Fruit fly (Drosophila melanogaster) whole organism, prepupa: ENCODE data around the gene CG7912.

ENCODE experiments used
- Blimp-1 ChIP-seq: fragments of 200-800 bp; sonication (Bioruptor generic); optimal IDR thresholded peaks from 3 replicates; lab custom pipeline; 2017; ENCODE audit warnings: missing biosample characterization, missing genetic modification characterization, mild to moderate bottlenecking, moderate library complexity, missing genetic modification reagents
- CG10631 ChIP-seq: fragments of 200-800 bp; sonication (Bioruptor generic); optimal IDR thresholded peaks from 2 replicates; lab custom pipeline; 2016; ENCODE audit warnings: missing biosample characterization, missing genetic modification characterization
- CG10669 ChIP-seq: fragments of 200-800 bp; sonication (Bioruptor generic); optimal IDR thresholded peaks from 3 replicates; lab custom pipeline; 2018; ENCODE audit warnings: missing biosample characterization, mild to moderate bottlenecking, missing genetic modification characterization, moderate library complexity
- CG11294 ChIP-seq: fragments of 200-800 bp; sonication (Bioruptor generic); IDR thresholded peaks from 2 replicates; pipeline ENCODE4 v1.3.6; 2022; ENCODE audit warnings: missing biosample characterization, missing genetic modification characterization
- CG11762 ChIP-seq: fragments of 200-800 bp; sonication (Bioruptor generic); optimal IDR thresholded peaks from 3 replicates; lab custom pipeline; 2016; ENCODE audit warnings: missing biosample characterization, missing genetic modification characterization; ENCODE audit not compliant: insufficient read depth
- CG11902 ChIP-seq: fragments of 200-800 bp; sonication (Bioruptor generic); optimal IDR thresholded peaks from 3 replicates; lab custom pipeline; 2016; ENCODE audit warnings: missing biosample characterization, missing genetic modification characterization
- CG15336 ChIP-seq: fragments of 200-800 bp; sonication (Bioruptor generic); IDR thresholded peaks from 2 replicates; pipeline ENCODE4 v1.3.6; 2022; ENCODE audit warnings: missing biosample characterization, missing genetic modification characterization
- CG1621 ChIP-seq: fragments of 200-800 bp; sonication (Bioruptor generic); optimal IDR thresholded peaks from 3 replicates; lab custom pipeline; 2018; ENCODE audit warnings: missing biosample characterization, mild to moderate bottlenecking, missing genetic modification characterization
- CG16779 ChIP-seq: fragments of 200-800 bp; sonication (Bioruptor generic); optimal IDR thresholded peaks from 3 replicates; lab custom pipeline; 2017; ENCODE audit warnings: missing biosample characterization, mild to moderate bottlenecking, missing genetic modification characterization
- CG3032 ChIP-seq: fragments of 200-800 bp; optimal IDR thresholded peaks from 2 replicates; lab custom pipeline; 2019; ENCODE audit warnings: missing biosample characterization, mild to moderate bottlenecking, missing genetic modification characterization, moderate library complexity
- CG31627 ChIP-seq: fragments of 200-800 bp; sonication (Bioruptor generic); optimal IDR thresholded peaks from 3 replicates; lab custom pipeline; 2016; ENCODE audit warnings: missing biosample characterization, missing genetic modification characterization
- CG4318 ChIP-seq: fragments of 200-800 bp; sonication (Bioruptor generic); optimal IDR thresholded peaks from 3 replicates; lab custom pipeline; 2017; ENCODE audit warnings: missing biosample characterization, mild to moderate bottlenecking, missing genetic modification characterization
- CG6163 ChIP-seq: fragments of 200-800 bp; sonication (Bioruptor generic); IDR thresholded peaks from 3 replicates; pipeline ENCODE4 v1.3.6; 2022; ENCODE audit warnings: missing biosample characterization, missing genetic modification characterization
- CG6792 ChIP-seq: fragments of 200-800 bp; sonication (Bioruptor generic); optimal IDR thresholded peaks from 3 replicates; lab custom pipeline; 2016; ENCODE audit warnings: missing biosample characterization, missing genetic modification characterization
- CG6854 ChIP-seq: fragments of 200-800 bp; sonication (Bioruptor generic); optimal IDR thresholded peaks from 2 replicates; lab custom pipeline; 2017; ENCODE audit warnings: missing biosample characterization, mild to moderate bottlenecking, missing genetic modification characterization
- CG7368 ChIP-seq: fragments of 200-800 bp; sonication (Bioruptor generic); optimal IDR thresholded peaks from 3 replicates; lab custom pipeline; 2016; ENCODE audit warnings: missing biosample characterization, missing genetic modification characterization
- CG8119 ChIP-seq: fragments of 200-800 bp; sonication (Bioruptor generic); IDR thresholded peaks from 3 replicates; pipeline ENCODE4 v1.3.6; 2022; ENCODE audit warnings: missing biosample characterization, missing genetic modification characterization
- CG8319 ChIP-seq: fragments of 200-800 bp; sonication (Bioruptor generic); optimal IDR thresholded peaks from 3 replicates; lab custom pipeline; 2016; ENCODE audit warnings: missing biosample characterization, missing genetic modification characterization
- CG8632 ChIP-seq: fragments of 200-800 bp; sonication (Bioruptor generic); optimal IDR thresholded peaks from 3 replicates; lab custom pipeline; 2016; ENCODE audit warnings: missing biosample characterization, missing genetic modification characterization
- CG9139 ChIP-seq: fragments of 200-800 bp; sonication (Bioruptor generic); optimal IDR thresholded peaks from 3 replicates; lab custom pipeline; 2017; ENCODE audit warnings: missing biosample characterization, mild to moderate bottlenecking, missing genetic modification characterization
- Eip75B ChIP-seq: fragments of 200-800 bp; sonication (Bioruptor generic); optimal IDR thresholded peaks from 3 replicates; lab custom pipeline; 2016; ENCODE audit warnings: missing biosample characterization, missing genetic modification characterization
- Eip78C ChIP-seq: fragments of 200-800 bp; sonication (Bioruptor generic); peaks from one replicate; lab custom pipeline; 2016; ENCODE audit warnings: missing biosample characterization, missing genetic modification characterization
- Eip93F ChIP-seq: fragments of 200-800 bp; sonication (Bioruptor generic); optimal IDR thresholded peaks from 2 replicates; lab custom pipeline; 2016; ENCODE audit warnings: missing biosample characterization, mild to moderate bottlenecking, missing genetic modification characterization
- Ets21C ChIP-seq: fragments of 200-800 bp; sonication (Bioruptor generic); optimal IDR thresholded peaks from 3 replicates; lab custom pipeline; 2016; ENCODE audit warnings: missing biosample characterization, missing genetic modification characterization
- Ets96B ChIP-seq: fragments of 200-800 bp; optimal IDR thresholded peaks from 2 replicates; lab custom pipeline; 2019; ENCODE audit warnings: missing biosample characterization, mild to moderate bottlenecking, missing genetic modification characterization, moderate library complexity
- Gug ChIP-seq: fragments of 200-800 bp; sonication (Bioruptor generic); IDR thresholded peaks from 2 replicates; pipeline ENCODE4 v1.3.6; 2022; ENCODE audit warnings: missing biosample characterization, missing genetic modification characterization
- Hr4 ChIP-seq: fragments of 200-800 bp; sonication (Bioruptor generic); optimal IDR thresholded peaks from 3 replicates; lab custom pipeline; 2016; ENCODE audit warnings: missing biosample characterization, missing genetic modification characterization
- Lpt ChIP-seq: fragments of 200-800 bp; sonication (Bioruptor generic); optimal IDR thresholded peaks from 3 replicates; lab custom pipeline; 2016; ENCODE audit warnings: missing biosample characterization, missing genetic modification characterization
- Met ChIP-seq: fragments of 200-800 bp; sonication (Bioruptor generic); optimal IDR thresholded peaks from 3 replicates; lab custom pipeline; 2016; ENCODE audit warnings: missing biosample characterization, missing genetic modification characterization
- OdsH ChIP-seq: fragments of 200-800 bp; sonication (Bioruptor generic); optimal IDR thresholded peaks from 3 replicates; lab custom pipeline; 2016; ENCODE audit warnings: missing biosample characterization, missing genetic modification characterization
- Smox ChIP-seq: fragments of 200-800 bp; sonication (Bioruptor generic); optimal IDR thresholded peaks from 3 replicates; lab custom pipeline; 2016; ENCODE audit warnings: missing biosample characterization, missing genetic modification characterization
- Sox102F ChIP-seq: fragments of 200-800 bp; sonication (Bioruptor generic); optimal IDR thresholded peaks from 2 replicates; lab custom pipeline; 2016; ENCODE audit warnings: missing biosample characterization, mild to moderate bottlenecking, missing genetic modification characterization
- Sox14 ChIP-seq: fragments of 200-800 bp; sonication (Bioruptor generic); optimal IDR thresholded peaks from 3 replicates; lab custom pipeline; 2016; ENCODE audit warnings: missing biosample characterization, missing genetic modification characterization
- Sox15 ChIP-seq: fragments of 200-800 bp; sonication (Bioruptor generic); optimal IDR thresholded peaks from 3 replicates; lab custom pipeline; 2016; ENCODE audit warnings: missing biosample characterization, missing genetic modification characterization
- achi ChIP-seq: fragments of 200-800 bp; sonication (Bioruptor generic); optimal IDR thresholded peaks from 3 replicates; lab custom pipeline; 2016; ENCODE audit warnings: missing biosample characterization, missing genetic modification characterization
- acj6 ChIP-seq: fragments of 200-800 bp; sonication (Bioruptor generic); optimal IDR thresholded peaks from 3 replicates; lab custom pipeline; 2016; ENCODE audit warnings: missing biosample characterization, missing genetic modification characterization
- cyc ChIP-seq: fragments of 200-800 bp; sonication (Bioruptor generic); optimal IDR thresholded peaks from 3 replicates; lab custom pipeline; 2016; ENCODE audit warnings: missing biosample characterization, missing genetic modification characterization
- dac ChIP-seq: fragments of 200-800 bp; sonication (Bioruptor generic); optimal IDR thresholded peaks from 2 replicates; lab custom pipeline; 2017; ENCODE audit warnings: missing biosample characterization, mild to moderate bottlenecking, missing genetic modification characterization
- eg ChIP-seq: fragments of 200-800 bp; sonication (Bioruptor generic); IDR thresholded peaks from 3 replicates; pipeline ENCODE4 v1.3.6; 2022; ENCODE audit warnings: missing biosample characterization, missing genetic modification characterization
- fd59A ChIP-seq: fragments of 200-800 bp; sonication (Bioruptor generic); optimal IDR thresholded peaks from 2 replicates; lab custom pipeline; 2017; ENCODE audit warnings: missing biosample characterization, mild to moderate bottlenecking, missing genetic modification characterization, missing genetic modification reagents
- fkh ChIP-seq: fragments of 200-800 bp; sonication (Bioruptor generic); optimal IDR thresholded peaks from 3 replicates; lab custom pipeline; 2017; ENCODE audit warnings: missing biosample characterization, mild to moderate bottlenecking, missing genetic modification characterization, moderate library complexity
- lz ChIP-seq: fragments of 200-800 bp; sonication (Bioruptor generic); optimal IDR thresholded peaks from 3 replicates; lab custom pipeline; 2016; ENCODE audit warnings: missing biosample characterization, missing genetic modification characterization
- net ChIP-seq: fragments of 200-800 bp; sonication (Bioruptor generic); optimal IDR thresholded peaks from 3 replicates; lab custom pipeline; 2016; ENCODE audit warnings: missing biosample characterization, missing genetic modification characterization
- salr ChIP-seq, 2 experiments: fragments of 200-800 bp; sonication (Bioruptor generic); optimal IDR thresholded peaks; 3 replicates each; lab custom pipeline; 2016 to 2018; ENCODE audit warnings: missing biosample characterization in 2 of 2, missing genetic modification characterization in 2 of 2, mild to moderate bottlenecking in 1 of 2
- spab ChIP-seq: fragments of 200-800 bp; sonication (Bioruptor generic); optimal IDR thresholded peaks from 2 replicates; lab custom pipeline; 2017; ENCODE audit warnings: missing biosample characterization, mild to moderate bottlenecking, missing genetic modification characterization, missing genetic modification reagents
- ss ChIP-seq, 2 experiments: fragments of 200-800 bp; sonication (Bioruptor generic); optimal IDR thresholded peaks; 2 replicates in 1 of 2; 3 replicates in 1 of 2; lab custom pipeline; 2017 to 2018; ENCODE audit warnings: mild to moderate bottlenecking in 2 of 2, missing biosample characterization in 2 of 2, missing genetic modification characterization in 2 of 2, moderate library complexity in 1 of 2
- svp ChIP-seq: fragments of 200-800 bp; sonication (Bioruptor generic); peaks from one replicate; lab custom pipeline; 2016; ENCODE audit warnings: missing biosample characterization, missing genetic modification characterization
- topi ChIP-seq: fragments of 200-800 bp; sonication (Bioruptor generic); optimal IDR thresholded peaks from 3 replicates; lab custom pipeline; 2016; ENCODE audit warnings: missing biosample characterization, missing genetic modification characterization
- vri ChIP-seq: fragments of 200-800 bp; sonication (Bioruptor generic); optimal IDR thresholded peaks from 3 replicates; lab custom pipeline; 2016; ENCODE audit warnings: missing biosample characterization, mild to moderate bottlenecking, missing genetic modification characterization

The CG7912 gene

dm6 chr3R:29981479-29981878, 27.5 kb downstream of the CG7912 start (continued):
- TF ChIP-seq Eip75B = peak; percentile 11
- no peak for TF ChIP-seq CG16779 (tag; lab: Kevin White, UChicago)
- TF ChIP-seq CG9139 (GFP tag; lab: Kevin White, UChicago) = no peak
- peak; percentile 39 for TF ChIP-seq CG8119 (GFP tag; lab: Robert Waterston, UW)
- TF ChIP-seq cyc (GFP tag; lab: Kevin White, UChicago) = peak; percentile 48
- peak; percentile 79 for TF ChIP-seq svp (GFP tag; lab: Kevin White, UChicago)
- TF ChIP-seq CG8319 = no peak
- peak; percentile 72 for TF ChIP-seq CG15336
- TF ChIP-seq Gug (GFP tag; lab: Robert Waterston, UW) = peak; percentile 24; the same call in 1 of the 2 replicates
- no peak for TF ChIP-seq CG10669 (GFP tag; lab: Kevin White, UChicago)
- TF ChIP-seq CG3032 (tag; lab: Kevin White, UChicago) = no peak
- TF ChIP-seq CG11762 (GFP tag; lab: Kevin White, UChicago) = peak; percentile 33
- TF ChIP-seq topi (GFP tag; lab: Kevin White, UChicago) = peak; percentile 25
- no peak for TF ChIP-seq Blimp-1 (GFP tag; lab: Kevin White, UChicago)
- TF ChIP-seq OdsH (GFP tag; lab: Kevin White, UChicago) = peak; percentile 59
- TF ChIP-seq Eip93F (GFP tag; lab: Kevin White, UChicago) = no peak
- peak; percentile 20 for TF ChIP-seq Hr4 (GFP tag; lab: Kevin White, UChicago)
- TF ChIP-seq Lpt (GFP tag; lab: Kevin White, UChicago) = peak; percentile 15
- TF ChIP-seq CG1621 (tag; lab: Kevin White, UChicago) = no peak
- TF ChIP-seq CG8632 (GFP tag; lab: Kevin White, UChicago) = peak; percentile 8
- TF ChIP-seq eg = peak; percentile 21; the same call in 1 of the 3 replicates
- peak; percentile 77 for TF ChIP-seq Eip78C (GFP tag; lab: Kevin White, UChicago)
- TF ChIP-seq, all 60 proteins: peak for 33

dm6 chr3R:29978595-29978994, 30.4 kb downstream of the CG7912 start:
- no peak for TF ChIP-seq CG9139 (GFP tag; lab: Kevin White, UChicago)
- no peak for TF ChIP-seq salr (GFP tag; optimal IDR thresholded peaks at IDR 0.05; lab: Kevin White, UChicago)
- TF ChIP-seq Ets96B (tag; lab: Kevin White, UChicago) = peak; percentile 30
- no peak for TF ChIP-seq CG6854 (GFP tag; lab: Kevin White, UChicago)
- TF ChIP-seq Sox15 (GFP tag; lab: Kevin White, UChicago) = no peak
- peak; percentile 4 for TF ChIP-seq CG6792
- TF ChIP-seq dac (GFP tag; lab: Kevin White, UChicago) = no peak
- peak; percentile 26 for TF ChIP-seq acj6 (GFP tag; lab: Kevin White, UChicago)
- no peak for TF ChIP-seq CG7368 (GFP tag; lab: Kevin White, UChicago)
- TF ChIP-seq CG6163 (GFP tag; lab: Robert Waterston, UW) = peak; percentile 49; the same call in 2 of the 3 replicates
- TF ChIP-seq ss (GFP tag; optimal IDR thresholded peaks at IDR 0.05; lab: Kevin White, UChicago) = no peak
- TF ChIP-seq Hr4 (GFP tag; lab: Kevin White, UChicago) = no peak
- TF ChIP-seq Smox (GFP tag; lab: Kevin White, UChicago) = no peak
- no peak for TF ChIP-seq lz (GFP tag; lab: Kevin White, UChicago)
- TF ChIP-seq cyc (GFP tag; lab: Kevin White, UChicago) = peak; percentile 16
- TF ChIP-seq spab = no peak
- peak; percentile 1 for TF ChIP-seq Eip75B
- TF ChIP-seq Lpt (GFP tag; lab: Kevin White, UChicago) = no peak
- no peak for TF ChIP-seq Ets21C (GFP tag; lab: Kevin White, UChicago)
- no peak for TF ChIP-seq Blimp-1 (GFP tag; lab: Kevin White, UChicago)
- no peak for TF ChIP-seq CG11294 (GFP tag; lab: Robert Waterston, UW)
- no peak for TF ChIP-seq CG1621 (tag; lab: Kevin White, UChicago)
- TF ChIP-seq CG4318 = no peak
- TF ChIP-seq CG15336 = no peak
- peak; percentile 1 for TF ChIP-seq CG10631 (GFP tag; lab: Kevin White, UChicago)
- no peak for TF ChIP-seq CG8632 (GFP tag; lab: Kevin White, UChicago)
- TF ChIP-seq Eip93F (GFP tag; lab: Kevin White, UChicago) = no peak
- TF ChIP-seq CG31627 (GFP tag; lab: Kevin White, UChicago) = peak; percentile 17
- peak; percentile 4 for TF ChIP-seq fd59A
- TF ChIP-seq Met (GFP tag; lab: Kevin White, UChicago) = peak; percentile 9
- no peak for TF ChIP-seq fkh (GFP tag; lab: Kevin White, UChicago)
- TF ChIP-seq CG8319 = no peak
- no peak for TF ChIP-seq Sox14 (GFP tag; lab: Kevin White, UChicago)
- TF ChIP-seq net (GFP tag; lab: Kevin White, UChicago) = no peak
- no peak for TF ChIP-seq achi (GFP tag; lab: Kevin White, UChicago)
- peak; percentile 22 for TF ChIP-seq Sox102F (GFP tag; lab: Kevin White, UChicago)
- no peak for TF ChIP-seq CG8119 (GFP tag; lab: Robert Waterston, UW)
- TF ChIP-seq Eip78C (GFP tag; lab: Kevin White, UChicago) = peak; percentile 69
- no peak for TF ChIP-seq vri (GFP tag; lab: Kevin White, UChicago)
- no peak for TF ChIP-seq CG11902 (GFP tag; lab: Kevin White, UChicago)
